Worm (Caenorhabditis elegans): Measurements from ENCODE around the gene Y49F6B.13.

Y49F6B.13 gene

DNA sequence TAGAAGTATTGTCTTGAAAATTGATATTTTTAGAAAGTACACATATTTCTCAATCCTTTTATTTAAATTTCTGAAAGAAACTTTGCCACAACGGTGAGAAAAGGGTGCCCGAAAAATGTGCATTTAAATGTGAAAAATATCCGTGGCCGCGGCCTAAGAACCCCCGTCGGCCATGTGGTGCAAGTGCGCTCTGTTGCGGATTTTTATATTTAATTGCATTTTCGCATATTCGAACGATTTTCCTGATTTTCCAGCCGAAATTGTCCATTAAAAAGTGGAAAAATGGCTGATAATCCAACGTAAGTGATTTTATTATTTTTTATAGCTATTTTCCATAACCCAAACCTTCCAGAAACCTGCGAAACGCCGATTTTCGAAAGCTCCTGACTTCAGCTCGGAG lies 10.7 kb upstream of the Y49F6B.13 start, which contains the start of gene smu-2 (continued):
- TF ChIP-seq sdc-2 (tag; optimal IDR thresholded peaks at IDR 0.05) (no peak), pax-1 (tag; optimal IDR thresholded peaks at IDR 0.05) (no peak), Y22D7AL.16 (tag; optimal IDR thresholded peaks at IDR 0.05) (no peak), lin-11 (tag; optimal IDR thresholded peaks at IDR 0.05) (no peak), ceh-18 (tag; optimal IDR thresholded peaks at IDR 0.05) (peak; percentile 48), syd-9 (tag; optimal IDR thresholded peaks at IDR 0.05) (no peak), ceh-48 (tag; optimal IDR thresholded peaks at IDR 0.05) (peak; percentile 7), gmeb-2 (tag; optimal IDR thresholded peaks at IDR 0.05) (no peak), dmd-4 (tag; optimal IDR thresholded peaks at IDR 0.05; ENCODE audit: borderline replicate concordance) (no peak), ttx-3 (tag; optimal IDR thresholded peaks at IDR 0.05) (peak; percentile 41), ets-4 (tag; optimal IDR thresholded peaks at IDR 0.05) (peak; percentile 86), tbx-2 (tag; optimal IDR thresholded peaks at IDR 0.05) (peak; percentile 81), tbx-7 (tag; optimal IDR thresholded peaks at IDR 0.05) (peak; percentile 84), T23F11.4 (GFP tag; optimal IDR thresholded peaks at IDR 0.05) (no peak), hlh-13 (GFP tag; optimal IDR thresholded peaks at IDR 0.05) (no peak), dve-1 (tag; optimal IDR thresholded peaks at IDR 0.05) (no peak), pat-9 (tag; optimal IDR thresholded peaks at IDR 0.05) (no peak), fkh-6 (tag; optimal IDR thresholded peaks at IDR 0.05) (peak; percentile 12), ceh-14 (tag; optimal IDR thresholded peaks at IDR 0.05) (peak; percentile 82), ama-1 (optimal IDR thresholded peaks at IDR 0.05) (no peak), lim-6 (tag; optimal IDR thresholded peaks at IDR 0.05) (peak; percentile 92), elt-2 (tag; optimal IDR thresholded peaks at IDR 0.05) (peak; percentile 72), nhr-232 (tag; optimal IDR thresholded peaks at IDR 0.05) (no peak), sox-4 (tag; optimal IDR thresholded peaks at IDR 0.05) (no peak), ceh-22 (tag; optimal IDR thresholded peaks at IDR 0.05) (no peak), npax-4 (tag; optimal IDR thresholded peaks at IDR 0.05) (no peak), fkh-10 (GFP tag; optimal IDR thresholded peaks at IDR 0.05) (no peak), hlh-6 (tag; optimal IDR thresholded peaks at IDR 0.05) (no peak)

DNA sequence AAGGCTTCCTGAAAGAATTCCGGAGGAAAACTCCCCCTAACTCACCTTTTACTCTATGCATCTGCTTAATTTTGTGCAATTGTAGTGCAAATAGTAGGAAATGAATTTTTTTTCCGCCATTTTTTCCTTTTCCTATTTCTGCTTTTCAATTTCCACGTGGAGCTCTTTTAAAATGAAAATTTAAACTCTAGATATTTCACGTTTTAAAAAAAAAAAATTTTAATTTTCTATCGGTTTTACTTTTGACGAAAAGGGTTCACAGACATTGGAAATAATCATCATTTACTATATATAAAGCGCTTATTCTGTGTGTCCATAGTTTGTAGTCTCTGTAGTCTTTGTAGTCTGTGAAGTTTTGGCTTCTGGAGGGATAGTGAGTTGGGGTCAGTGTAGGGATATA lies 10.1 kb upstream of the Y49F6B.13 start, which contains the start of gene Y49F6B.8:
Y49F6B.8 (minus strand) TSS at position 101 of the 400 bp plus-strand sequence.
- no peak for TF ChIP-seq pax-1 (tag; optimal IDR thresholded peaks at IDR 0.05)
- TF ChIP-seq ets-4 (tag; optimal IDR thresholded peaks at IDR 0.05), result no peak
- TF ChIP-seq hlh-15 (tag; optimal IDR thresholded peaks at IDR 0.05), result no peak
- TF ChIP-seq dmd-4 (tag; optimal IDR thresholded peaks at IDR 0.05; ENCODE audit: borderline replicate concordance), result no peak
- TF ChIP-seq gmeb-2 (tag; optimal IDR thresholded peaks at IDR 0.05), result no peak
- no peak for TF ChIP-seq fax-1 (tag; optimal IDR thresholded peaks at IDR 0.05)
- TF ChIP-seq pag-3 (tag; optimal IDR thresholded peaks at IDR 0.05; ENCODE audit: borderline replicate concordance), result no peak
- no peak for TF ChIP-seq ceh-18 (tag; optimal IDR thresholded peaks at IDR 0.05)

ce11 chrII:3477171-3477570 lies 5.7 kb upstream of the Y49F6B.13 start, which contains the start of gene fbxb-104:
TSS of gene fbxb-104 (minus strand) at chrII:3477271.
- TF ChIP-seq fkh-10 (GFP tag; optimal IDR thresholded peaks at IDR 0.05), result no peak
- TF ChIP-seq nfya-1 (tag; optimal IDR thresholded peaks at IDR 0.05), result no peak
- TF ChIP-seq ceh-19 (GFP tag; optimal IDR thresholded peaks at IDR 0.05), result no peak
- TF ChIP-seq lim-6 (tag; optimal IDR thresholded peaks at IDR 0.05), result no peak
- no peak for TF ChIP-seq ets-4 (tag; optimal IDR thresholded peaks at IDR 0.05)
- no peak for TF ChIP-seq che-1 (tag; optimal IDR thresholded peaks at IDR 0.05)
- TF ChIP-seq F13H6.1 (tag; optimal IDR thresholded peaks at IDR 0.05), result no peak
- no peak for TF ChIP-seq gmeb-2 (tag; optimal IDR thresholded peaks at IDR 0.05)
- TF ChIP-seq ceh-30 (tag; optimal IDR thresholded peaks at IDR 0.05), result no peak
- no peak for TF ChIP-seq sdc-2 (tag; optimal IDR thresholded peaks at IDR 0.05)
- TF ChIP-seq ref-2 (tag; optimal IDR thresholded peaks at IDR 0.05), result no peak
- TF ChIP-seq hlh-6 (tag; optimal IDR thresholded peaks at IDR 0.05), result no peak
- no peak for TF ChIP-seq hlh-30 (tag; optimal IDR thresholded peaks at IDR 0.05; ENCODE audit: insufficient read depth)
- no peak for TF ChIP-seq eyg-1 (tag; optimal IDR thresholded peaks at IDR 0.05)

Data from whole organism, late embryonic.